Worm (Caenorhabditis elegans): ENCODE data around the gene nhr-198.
A peak's percentile ranks its signal among the peaks of the same experiment; 100 is the strongest.

- TF ChIP-seq unc-62 (GFP tag; optimal IDR thresholded peaks at IDR 0.05) = no peak
- TF ChIP-seq egl-27 (tag; optimal IDR thresholded peaks at IDR 0.05) = no peak
- no peak for TF ChIP-seq skn-1 (tag; optimal IDR thresholded peaks at IDR 0.05)
- TF ChIP-seq nfya-1 (tag; optimal IDR thresholded peaks at IDR 0.05; ENCODE audit: insufficient read depth) = no peak
- no peak for TF ChIP-seq fkh-10 (GFP tag; optimal IDR thresholded peaks at IDR 0.05)
- no peak for TF ChIP-seq daf-12 (tag; optimal IDR thresholded peaks at IDR 0.05)
- no peak for TF ChIP-seq fos-1 (tag; optimal IDR thresholded peaks at IDR 0.05)
- TF ChIP-seq pqm-1 (tag; optimal IDR thresholded peaks at IDR 0.05) = no peak
- peak in 2 of 3 experiments; percentile 17 to 74 for TF ChIP-seq elt-3 (tag; optimal IDR thresholded peaks at IDR 0.05)
- TF ChIP-seq mml-1 (tag; optimal IDR thresholded peaks at IDR 0.05) = no peak
- TF ChIP-seq zag-1 (tag; optimal IDR thresholded peaks at IDR 0.05) = no peak
- no peak for TF ChIP-seq ceh-82 (tag; optimal IDR thresholded peaks at IDR 0.05)
- no peak for TF ChIP-seq mdl-1 (tag; optimal IDR thresholded peaks at IDR 0.05)
- TF ChIP-seq ama-1 (optimal IDR thresholded peaks at IDR 0.05) = no peak
These were observed 14.2 kb downstream of the nhr-198 start for ce11 chrV:15707982-15708381.

Measured in whole organism, L3 larva.